Worm (Caenorhabditis elegans) whole organism, young adult: ENCODE measurements around the gene K11H12.1.

Source experiments
- B0019.2 ChIP-seq: fragments of 200-800 bp; sonication (Bioruptor generic); conservative IDR thresholded peaks from 2 replicates; pipeline ENCODE4 v1.3.6; 2022; ENCODE audit warnings: missing genetic modification reagents, missing genetic modification characterization, missing compliant biosample characterization
- B0261.1 ChIP-seq: sonication (generic microtip); optimal IDR thresholded peaks from 2 replicates; lab custom pipeline; 2016; ENCODE audit warnings: mild to moderate bottlenecking, missing genetic modification characterization, moderate library complexity, missing compliant biosample characterization
- D2030.7 ChIP-seq: fragments of 200-800 bp; sonication (Bioruptor generic); IDR thresholded peaks from 2 replicates; pipeline ENCODE4 v1.3.6; 2022; ENCODE audit warnings: missing genetic modification reagents, missing genetic modification characterization, missing compliant biosample characterization
- F52B5.7 ChIP-seq: sonication (generic microtip); optimal IDR thresholded peaks from 2 replicates; lab custom pipeline; 2016; ENCODE audit warnings: mild to moderate bottlenecking, missing genetic modification characterization, missing compliant biosample characterization
- F55B11.4 ChIP-seq: sonication (generic microtip); optimal IDR thresholded peaks from 2 replicates; lab custom pipeline; 2016; ENCODE audit warnings: missing compliant biosample characterization, missing genetic modification characterization, borderline replicate concordance; ENCODE audit not compliant: insufficient read depth
- F57A8.1 ChIP-seq: fragments of 200-800 bp; sonication (Bioruptor generic); optimal IDR thresholded peaks from 2 replicates; lab custom pipeline; 2018; ENCODE audit warnings: mild to moderate bottlenecking, missing genetic modification characterization, moderate library complexity, missing compliant biosample characterization
- F57C9.4 ChIP-seq: sonication (generic microtip); optimal IDR thresholded peaks from 2 replicates; lab custom pipeline; 2017; ENCODE audit warnings: mild to moderate bottlenecking, missing genetic modification characterization, missing compliant biosample characterization
- K11D2.4 ChIP-seq: fragments of 200-800 bp; sonication (Bioruptor generic); IDR thresholded peaks from 2 replicates; pipeline ENCODE4 v1.3.6; 2022; ENCODE audit warnings: missing genetic modification reagents, missing genetic modification characterization, missing compliant biosample characterization
- Y56A3A.18 ChIP-seq: fragments of 200-800 bp; sonication (Bioruptor generic); IDR thresholded peaks from 2 replicates; pipeline ENCODE4 v1.3.6; 2022; ENCODE audit warnings: missing genetic modification reagents, missing genetic modification characterization, missing compliant biosample characterization
- Y67H2A.10 ChIP-seq: fragments of 200-800 bp; sonication (Bioruptor generic); conservative IDR thresholded peaks from 2 replicates; pipeline ENCODE4 v1.3.6; 2022; ENCODE audit warnings: missing genetic modification reagents, missing genetic modification characterization, missing compliant biosample characterization
- akir-1 ChIP-seq: fragments of 200-800 bp; sonication (Bioruptor generic); optimal IDR thresholded peaks from 2 replicates; lab custom pipeline; 2018; ENCODE audit warnings: mild to moderate bottlenecking, missing genetic modification characterization, moderate library complexity, missing compliant biosample characterization
- atf-7 ChIP-seq: sonication (generic microtip); optimal IDR thresholded peaks from 2 replicates; lab custom pipeline; 2017; ENCODE audit warnings: mild to moderate bottlenecking, missing genetic modification characterization, missing compliant biosample characterization
- cebp-1 ChIP-seq, 2 experiments: fragments of 200-800 bp in 1 of 2; sonication (Bioruptor generic) in 1 of 2; sonication (generic microtip) in 1 of 2; IDR thresholded peaks in 1 of 2; optimal IDR thresholded peaks in 1 of 2; 2 replicates each; pipeline versions ENCODE4 v1.3.6 to Lab custom; 2017 to 2022; ENCODE audit warnings: missing compliant biosample characterization in 2 of 2, missing genetic modification characterization in 2 of 2, mild to moderate bottlenecking in 1 of 2, missing genetic modification reagents in 1 of 2, moderate library complexity in 1 of 2
- cebp-2 ChIP-seq: fragments of 200-800 bp; sonication (Bioruptor generic); IDR thresholded peaks from 2 replicates; pipeline ENCODE4 v1.3.6; 2022; ENCODE audit warnings: missing genetic modification characterization, missing compliant biosample characterization
- ceh-100 ChIP-seq: fragments of 200-800 bp; sonication (Bioruptor generic); IDR thresholded peaks from 2 replicates; pipeline ENCODE4 v1.3.6; 2022; ENCODE audit warnings: missing genetic modification reagents, missing genetic modification characterization, missing compliant biosample characterization
- ceh-27 ChIP-seq: fragments of 200-800 bp; sonication (Bioruptor generic); optimal IDR thresholded peaks from 2 replicates; lab custom pipeline; 2018; ENCODE audit warnings: mild to moderate bottlenecking, missing genetic modification characterization, moderate library complexity, missing compliant biosample characterization
- chd-7 ChIP-seq: sonication (generic microtip); optimal IDR thresholded peaks from 2 replicates; lab custom pipeline; 2016; ENCODE audit warnings: mild to moderate bottlenecking, missing genetic modification characterization, moderate library complexity, missing compliant biosample characterization
- die-1 ChIP-seq: sonication (generic microtip); optimal IDR thresholded peaks from 2 replicates; lab custom pipeline; 2016; ENCODE audit warnings: missing genotype, mild to moderate bottlenecking, missing genetic modification characterization, missing compliant biosample characterization
- egl-18 ChIP-seq: fragments of 200-800 bp; sonication (Bioruptor generic); IDR thresholded peaks from 2 replicates; pipeline ENCODE4 v1.3.6; 2022; ENCODE audit warnings: missing genetic modification reagents, missing genetic modification characterization, missing compliant biosample characterization
- egl-44 ChIP-seq: fragments of 200-800 bp; sonication (Bioruptor generic); IDR thresholded peaks from 2 replicates; pipeline ENCODE4 v1.3.6; 2022; ENCODE audit warnings: missing genetic modification reagents, missing genetic modification characterization, missing compliant biosample characterization
- hlh-26 ChIP-seq: fragments of 200-800 bp; sonication (Bioruptor generic); conservative IDR thresholded peaks from 2 replicates; pipeline ENCODE4 v1.3.6; 2022; ENCODE audit warnings: missing genetic modification reagents, missing genetic modification characterization, missing compliant biosample characterization
- lag-1 ChIP-seq: fragments of 200-800 bp; sonication (Bioruptor generic); IDR thresholded peaks from 2 replicates; pipeline ENCODE4 v1.3.6; 2022; ENCODE audit warnings: missing genetic modification reagents, missing genetic modification characterization, missing compliant biosample characterization
- lin-26 ChIP-seq: fragments of 200-800 bp; sonication (Bioruptor generic); IDR thresholded peaks from 2 replicates; pipeline ENCODE4 v1.3.6; 2022; ENCODE audit warnings: missing genetic modification reagents, missing genetic modification characterization, missing compliant biosample characterization
- lin-40 ChIP-seq: sonication (generic microtip); optimal IDR thresholded peaks from 2 replicates; lab custom pipeline; 2016; ENCODE audit warnings: missing genetic modification characterization, mild to moderate bottlenecking, missing compliant biosample characterization, missing genotype, missing genetic modification reagents
- madf-10 ChIP-seq: sonication (generic microtip); optimal IDR thresholded peaks from 2 replicates; lab custom pipeline; 2016; ENCODE audit warnings: mild to moderate bottlenecking, missing genetic modification characterization, missing compliant biosample characterization
- nhr-27 ChIP-seq: fragments of 200-800 bp; sonication (Bioruptor generic); optimal IDR thresholded peaks from 2 replicates; lab custom pipeline; 2018; ENCODE audit warnings: mild to moderate bottlenecking, missing genetic modification characterization, moderate library complexity, missing compliant biosample characterization
- pha-4 ChIP-seq: fragments of 150-350 bp; sonication (generic microtip); optimal IDR thresholded peaks from 2 replicates; lab custom pipeline; 2014; ENCODE audit warnings: missing biosample characterization, missing genetic modification reagents, missing genetic modification characterization
- sea-2 ChIP-seq: fragments of 200-800 bp; sonication (Bioruptor generic); IDR thresholded peaks from 2 replicates; pipeline ENCODE4 v1.3.6; 2022; ENCODE audit warnings: missing genetic modification characterization, missing compliant biosample characterization
- snpc-1.1 ChIP-seq: sonication (generic microtip); optimal IDR thresholded peaks from 2 replicates; lab custom pipeline; 2017; ENCODE audit warnings: missing genetic modification characterization, mild to moderate bottlenecking, missing compliant biosample characterization, antibody characterized with exemption, moderate library complexity, missing genotype, missing genetic modification reagents; ENCODE audit not compliant: insufficient read depth
- somi-1 ChIP-seq: fragments of 200-800 bp; sonication (Bioruptor generic); optimal IDR thresholded peaks from 2 replicates; lab custom pipeline; 2018; ENCODE audit warnings: mild to moderate bottlenecking, missing genetic modification characterization, missing compliant biosample characterization
- tbp1 ChIP-seq: fragments of 200-800 bp; sonication (Bioruptor generic); optimal IDR thresholded peaks from 2 replicates; lab custom pipeline; 2018; ENCODE audit warnings: mild to moderate bottlenecking, missing genetic modification characterization, missing compliant biosample characterization
- tlf-1 ChIP-seq: fragments of 200-800 bp; sonication (Bioruptor generic); optimal IDR thresholded peaks from 2 replicates; lab custom pipeline; 2018; ENCODE audit warnings: mild to moderate bottlenecking, missing genetic modification characterization, missing compliant biosample characterization
- unc-130 ChIP-seq: sonication (generic microtip); optimal IDR thresholded peaks from 2 replicates; lab custom pipeline; 2016; ENCODE audit warnings: missing genetic modification reagents, missing genetic modification characterization, missing compliant biosample characterization
- zim-3 ChIP-seq: sonication (generic microtip); optimal IDR thresholded peaks from 2 replicates; lab custom pipeline; 2017; ENCODE audit warnings: mild to moderate bottlenecking, missing genetic modification characterization, moderate library complexity, missing compliant biosample characterization
- ztf-26 ChIP-seq: sonication (generic microtip); optimal IDR thresholded peaks from 2 replicates; lab custom pipeline; 2017; ENCODE audit warnings: missing genetic modification characterization, missing compliant biosample characterization
- ztf-28 ChIP-seq: fragments of 200-800 bp; sonication (Bioruptor generic); IDR thresholded peaks from 2 replicates; pipeline ENCODE4 v1.3.6; 2022; ENCODE audit warnings: missing genetic modification reagents, missing genetic modification characterization, missing compliant biosample characterization

K11H12.1 gene

DNA sequence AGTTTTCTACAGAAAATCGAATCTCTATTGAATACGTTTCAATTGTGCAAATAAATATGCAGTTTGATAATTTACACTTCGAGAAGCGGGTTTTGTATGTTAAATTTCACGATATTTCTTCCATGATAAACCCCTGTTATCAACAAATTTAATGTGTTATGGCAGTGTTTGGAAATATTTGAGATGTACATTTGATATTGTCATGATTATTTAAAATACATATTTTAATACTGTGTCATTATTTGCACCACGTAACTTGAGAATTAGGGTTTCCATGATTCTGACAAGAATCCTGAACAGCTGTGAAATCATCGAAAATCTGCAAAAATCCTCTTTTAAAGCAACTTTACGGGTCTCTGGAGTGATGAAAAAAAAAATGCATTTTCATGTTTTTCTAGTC lies 17.2 kb upstream of the K11H12.1 start, which contains the start of gene K11H12.11 (continued):
- no peak for TF ChIP-seq K11D2.4 (GFP tag; lab: Robert Waterston, UW)
- no peak for TF ChIP-seq lag-1 (GFP tag; lab: Robert Waterston, UW)

DNA sequence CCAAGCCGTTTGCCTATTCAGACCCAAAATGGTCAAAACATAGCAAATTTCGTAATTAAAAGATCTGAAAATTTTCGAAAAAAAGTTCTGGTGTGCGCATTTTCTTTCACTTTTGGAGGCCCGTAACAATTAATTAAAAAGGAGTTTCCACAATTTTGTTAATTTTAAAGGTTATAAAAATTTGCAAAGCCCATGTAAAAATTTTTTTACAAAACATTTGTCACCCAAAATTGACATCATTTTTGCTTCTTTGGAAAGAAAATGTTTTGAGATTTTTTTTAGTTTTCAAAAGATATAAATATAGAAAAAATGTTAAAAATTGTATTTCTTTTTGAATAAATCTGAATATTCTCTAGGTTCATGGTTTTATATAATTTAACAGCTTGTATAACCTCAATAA lies 13.8 kb upstream of the K11H12.1 start, which contains the start of gene K11H12.6:
TSS of gene K11H12.6 (plus strand) at position 301 of the 400 bp plus-strand sequence.
- TF ChIP-seq akir-1, result no peak
- no peak for TF ChIP-seq ztf-26 (tag; lab: Kevin White, UChicago)
- no peak for TF ChIP-seq ceh-100
- TF ChIP-seq D2030.7, result no peak
- no peak for TF ChIP-seq Y67H2A.10 (GFP tag; lab: Robert Waterston, UW)
- no peak for TF ChIP-seq die-1 (tag; lab: Kevin White, UChicago)
- no peak for TF ChIP-seq tbp1 (GFP tag; lab: Kevin White, UChicago)
- TF ChIP-seq F57C9.4 (tag; lab: Kevin White, UChicago), result no peak
- TF ChIP-seq F52B5.7, result no peak
- TF ChIP-seq sea-2, result no peak
- no peak for TF ChIP-seq F55B11.4
- no peak for TF ChIP-seq B0261.1 (tag; lab: Kevin White, UChicago)
- TF ChIP-seq zim-3 (tag; lab: Kevin White, UChicago), result no peak
- TF ChIP-seq F57A8.1, result no peak
- no peak for TF ChIP-seq atf-7 (tag; lab: Kevin White, UChicago)
- no peak for TF ChIP-seq chd-7 (tag; lab: Kevin White, UChicago)
- no peak for TF ChIP-seq nhr-27 (tag; lab: Kevin White, UChicago)

DNA sequence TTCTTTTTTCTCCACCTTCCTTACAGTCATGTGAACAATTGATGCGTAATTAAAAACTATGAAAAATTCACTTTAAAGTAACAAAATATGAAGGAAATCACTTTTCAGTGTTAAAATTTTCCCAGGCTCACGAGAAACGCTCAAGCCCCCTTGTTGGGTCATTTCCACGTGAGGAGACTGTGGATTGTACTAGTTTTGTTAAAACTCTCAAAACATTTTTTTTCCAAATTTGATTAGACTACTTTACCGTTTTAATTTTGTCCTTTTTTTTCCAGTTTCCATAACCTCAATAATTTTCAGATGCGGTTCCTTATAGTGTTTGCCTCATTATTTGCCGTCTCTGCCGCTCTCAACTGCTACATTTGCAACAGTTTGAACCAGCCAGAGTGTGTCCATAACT lies 12.0 kb upstream of the K11H12.1 start, which contains the start of gene K11H12.7:
TSS of gene K11H12.7 (plus strand) at position 301 of the 400 bp plus-strand sequence.
- TF ChIP-seq lag-1 (GFP tag; lab: Robert Waterston, UW) (no peak), pha-4 (no peak), ceh-100 (no peak), madf-10 (tag; lab: Kevin White, UChicago) (no peak), ceh-27 (GFP tag; lab: Kevin White, UChicago) (no peak), egl-44 (GFP tag; lab: Robert Waterston, UW) (no peak), egl-18 (GFP tag; lab: Robert Waterston, UW) (no peak), cebp-2 (GFP tag; lab: Robert Waterston, UW) (no peak)

DNA sequence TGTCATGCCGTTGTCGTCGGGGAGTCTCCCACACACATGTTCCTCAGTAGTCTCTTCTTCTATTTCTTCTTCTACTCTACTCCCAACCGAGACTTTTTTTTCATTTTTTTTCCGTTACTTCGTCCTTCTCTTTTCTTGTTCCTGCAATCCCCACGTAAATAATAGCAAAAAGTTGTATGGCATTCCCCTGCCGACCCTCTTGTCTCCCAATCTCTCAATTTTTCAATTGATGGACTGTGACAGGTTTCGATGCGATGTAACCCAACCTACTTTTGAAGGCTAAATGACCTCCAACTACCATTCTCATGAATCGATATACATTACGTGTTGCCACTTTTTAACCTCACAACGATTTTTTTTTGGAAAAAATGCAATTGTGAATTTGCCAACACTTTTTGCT lies 10.9 kb upstream of the K11H12.1 start:
- TF ChIP-seq die-1 (tag; lab: Kevin White, UChicago), result no peak
- TF ChIP-seq lin-40, result peak; percentile 6
- no peak for TF ChIP-seq cebp-1 (GFP tag; IDR thresholded peaks at IDR 0.05; lab: Robert Waterston, UW)
- no peak for TF ChIP-seq cebp-1 (tag; optimal IDR thresholded peaks at IDR 0.05; lab: Kevin White, UChicago)
- peak; percentile 23 for TF ChIP-seq somi-1
- TF ChIP-seq, all 124 proteins: peak for 2

DNA sequence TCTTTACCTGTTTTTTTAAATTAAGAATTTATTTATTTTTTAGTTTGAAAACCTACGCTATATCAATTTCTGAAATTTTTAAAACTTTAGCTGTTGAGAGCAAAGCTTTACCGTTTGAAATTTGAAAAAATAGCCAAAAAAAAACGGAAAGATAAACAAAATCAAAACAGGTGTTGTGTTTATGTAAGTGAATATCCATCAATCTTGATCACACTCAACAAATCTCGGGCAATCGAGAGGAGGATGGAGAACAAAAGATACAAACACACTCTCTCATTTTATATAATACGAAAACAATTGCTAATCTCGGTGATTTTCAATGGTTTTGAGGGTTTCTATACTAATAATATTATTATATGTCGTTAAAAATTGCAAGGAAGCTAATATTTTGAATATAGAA lies 8.4 kb upstream of the K11H12.1 start:
- TF ChIP-seq B0019.2 (GFP tag; lab: Robert Waterston, UW) (no peak), F52B5.7 (no peak), somi-1 (no peak), hlh-26 (GFP tag; lab: Robert Waterston, UW) (no peak), lin-26 (GFP tag; lab: Robert Waterston, UW) (no peak), unc-130 (GFP tag; lab: Kevin White, UChicago) (no peak), ztf-28 (GFP tag; lab: Robert Waterston, UW) (no peak), tlf-1 (no peak), Y56A3A.18 (GFP tag; lab: Robert Waterston, UW) (no peak), zim-3 (tag; lab: Kevin White, UChicago) (no peak), snpc-1.1 (tag; lab: Kevin White, UChicago) (no peak)
- TF ChIP-seq, all 124 proteins: peak for 0
